Worm (Caenorhabditis elegans) whole organism, L4 larva: ENCODE results near the gene best-1.

ENCODE experiments used
- F10B5.3 ChIP-seq: sonication (generic microtip); optimal IDR thresholded peaks from 2 replicates; lab custom pipeline; 2016; ENCODE audit warnings: mild to moderate bottlenecking, missing genetic modification characterization, missing compliant biosample characterization
- F44E2.7 ChIP-seq: fragments of 200-800 bp; sonication (Bioruptor generic); IDR thresholded peaks from 2 replicates; pipeline ENCODE4 v2.1.2; 2022; ENCODE audit warnings: missing genetic modification characterization, missing compliant biosample characterization
- T20F7.1 ChIP-seq: fragments of 200-800 bp; sonication (Bioruptor generic); optimal IDR thresholded peaks from 2 replicates; lab custom pipeline; 2018; ENCODE audit warnings: mild to moderate bottlenecking, missing genetic modification characterization, missing compliant biosample characterization
- Y48G9A.11 ChIP-seq: fragments of 200-800 bp; sonication (Bioruptor generic); IDR thresholded peaks from 2 replicates; pipeline ENCODE4 v1.3.6; 2022; ENCODE audit warnings: missing genetic modification reagents, missing genetic modification characterization, missing compliant biosample characterization
- Y5F2A.4 ChIP-seq: fragments of 200-800 bp; sonication (Bioruptor generic); optimal IDR thresholded peaks from 2 replicates; lab custom pipeline; 2018; ENCODE audit warnings: mild to moderate bottlenecking, missing genetic modification characterization, missing compliant biosample characterization
- ZK546.5 ChIP-seq, 2 experiments: sonication (generic microtip); optimal IDR thresholded peaks; 2 replicates each; lab custom pipeline; 2017; ENCODE audit warnings: missing biosample characterization in 2 of 2, missing genetic modification characterization in 2 of 2
- ama-1 ChIP-seq: fragments of 150-350 bp; optimal IDR thresholded peaks from 2 replicates; lab custom pipeline; 2014; ENCODE audit warnings: inconsistent platforms, mixed read lengths
- cey-2 ChIP-seq: sonication (generic microtip); optimal IDR thresholded peaks from 3 replicates; lab custom pipeline; 2017; ENCODE audit warnings: missing genetic modification characterization, mild to moderate bottlenecking, missing compliant biosample characterization, antibody characterized with exemption, borderline replicate concordance; ENCODE audit not compliant: insufficient read depth
- daf-16 ChIP-seq, 3 experiments: sonication (generic microtip); optimal IDR thresholded peaks; 2 replicates each; lab custom pipeline; 2016 to 2017; ENCODE audit warnings: missing genetic modification characterization in 3 of 3, missing genetic modification reagents in 3 of 3, mild to moderate bottlenecking in 2 of 3, missing compliant biosample characterization in 2 of 3, missing biosample characterization in 1 of 3, moderate library complexity in 1 of 3
- daf-8 ChIP-seq: fragments of 200-800 bp; sonication (Bioruptor generic); IDR thresholded peaks from 2 replicates; pipeline ENCODE4 v1.3.6; 2022; ENCODE audit warnings: missing genetic modification characterization, missing compliant biosample characterization
- dmd-8 ChIP-seq: fragments of 200-800 bp; sonication (Bioruptor generic); IDR thresholded peaks from 2 replicates; pipeline ENCODE4 v1.3.6; 2022; ENCODE audit warnings: missing genetic modification characterization, missing compliant biosample characterization
- dpl-1 ChIP-seq: fragments of 150-350 bp; optimal IDR thresholded peaks from 2 replicates; lab custom pipeline; 2014; ENCODE audit warnings: missing biosample characterization, missing genetic modification reagents, missing genetic modification characterization
- dve-1 ChIP-seq: sonication (generic microtip); optimal IDR thresholded peaks from 2 replicates; lab custom pipeline; 2017; ENCODE audit warnings: antibody characterized with exemption, mild to moderate bottlenecking, missing genetic modification characterization, missing compliant biosample characterization; ENCODE audit not compliant: insufficient read depth
- egl-27 ChIP-seq: sonication (generic microtip); optimal IDR thresholded peaks from 3 replicates; lab custom pipeline; 2017; ENCODE audit warnings: missing biosample characterization, missing genetic modification reagents, missing genetic modification characterization
- gei-8 ChIP-seq: fragments of 200-800 bp; sonication (Bioruptor generic); optimal IDR thresholded peaks from 2 replicates; lab custom pipeline; 2018; ENCODE audit warnings: mild to moderate bottlenecking, missing genetic modification characterization, missing compliant biosample characterization
- hlh-30 ChIP-seq: sonication (generic microtip); optimal IDR thresholded peaks from 2 replicates; lab custom pipeline; 2017; ENCODE audit warnings: antibody characterized with exemption, mild to moderate bottlenecking, missing genetic modification characterization, missing compliant biosample characterization; ENCODE audit not compliant: insufficient read depth
- hmg-1.1 ChIP-seq: fragments of 200-800 bp; sonication (Bioruptor generic); IDR thresholded peaks from 2 replicates; pipeline ENCODE4 v1.3.6; 2022; ENCODE audit warnings: missing genetic modification reagents, missing genetic modification characterization, missing compliant biosample characterization
- lin-13 ChIP-seq: fragments of 150-350 bp; optimal IDR thresholded peaks from 2 replicates; lab custom pipeline; 2014; ENCODE audit warnings: missing biosample characterization, missing genetic modification reagents, missing genetic modification characterization
- lin-38 ChIP-seq: fragments of 200-800 bp; sonication (Bioruptor generic); IDR thresholded peaks from 2 replicates; pipeline ENCODE4 v1.3.6; 2022; ENCODE audit warnings: missing genetic modification reagents, missing genetic modification characterization, missing compliant biosample characterization
- lir-3 ChIP-seq: sonication (generic microtip); optimal IDR thresholded peaks from 2 replicates; lab custom pipeline; 2016; ENCODE audit warnings: mild to moderate bottlenecking, missing genetic modification characterization, missing compliant biosample characterization
- lsy-2 ChIP-seq, 2 experiments: fragments of 150-350 bp in 1 of 2; sonication (generic microtip) in 1 of 2; optimal IDR thresholded peaks; 2 replicates each; lab custom pipeline; 2014 to 2017; ENCODE audit warnings: missing biosample characterization in 2 of 2, missing genetic modification characterization in 2 of 2
- mdl-1 ChIP-seq, 2 experiments: fragments of 150-350 bp in 1 of 2; sonication (generic microtip) in 1 of 2; optimal IDR thresholded peaks; 2 replicates each; lab custom pipeline; 2014 to 2017; ENCODE audit warnings: missing biosample characterization in 2 of 2, missing genetic modification characterization in 2 of 2
- mep-1 ChIP-seq: fragments of 150-350 bp; sonication (generic microtip); optimal IDR thresholded peaks from 3 replicates; lab custom pipeline; 2014; ENCODE audit warnings: missing biosample characterization, missing genetic modification characterization
- mes-2 ChIP-seq: sonication (generic microtip); optimal IDR thresholded peaks from 2 replicates; lab custom pipeline; 2016; ENCODE audit warnings: missing genotype, mild to moderate bottlenecking, missing genetic modification characterization, missing compliant biosample characterization; ENCODE audit not compliant: poor library complexity, severe bottlenecking
- mxl-2 ChIP-seq: fragments of 200-800 bp; sonication (Bioruptor generic); conservative IDR thresholded peaks from 2 replicates; pipeline ENCODE4 v1.3.6; 2022; ENCODE audit warnings: missing genetic modification reagents, missing genetic modification characterization, missing compliant biosample characterization
- mxl-3 ChIP-seq: fragments of 200-800 bp; sonication (Bioruptor generic); optimal IDR thresholded peaks from 2 replicates; lab custom pipeline; 2018; ENCODE audit warnings: mild to moderate bottlenecking, missing genetic modification characterization, missing compliant biosample characterization
- nhr-10 ChIP-seq: fragments of 150-350 bp; optimal IDR thresholded peaks from 2 replicates; lab custom pipeline; 2014; ENCODE audit warnings: missing biosample characterization, missing genetic modification characterization
- nhr-11 ChIP-seq: fragments of 150-350 bp; optimal IDR thresholded peaks from 2 replicates; lab custom pipeline; 2014; ENCODE audit warnings: missing biosample characterization, missing genetic modification characterization
- nhr-111 ChIP-seq: fragments of 200-800 bp; sonication (Bioruptor generic); optimal IDR thresholded peaks from 2 replicates; lab custom pipeline; 2018; ENCODE audit warnings: mild to moderate bottlenecking, missing genetic modification characterization, missing compliant biosample characterization
- nhr-25 ChIP-seq: sonication (generic microtip); optimal IDR thresholded peaks from 2 replicates; lab custom pipeline; 2017; ENCODE audit warnings: missing genetic modification characterization, mild to moderate bottlenecking, missing compliant biosample characterization, antibody characterized with exemption, moderate library complexity, borderline replicate concordance; ENCODE audit not compliant: insufficient read depth
- nhr-28 ChIP-seq: fragments of 150-350 bp; optimal IDR thresholded peaks from 2 replicates; lab custom pipeline; 2014; ENCODE audit warnings: missing biosample characterization, missing genetic modification characterization
- nhr-41 ChIP-seq: fragments of 200-800 bp; sonication (Bioruptor generic); IDR thresholded peaks from 2 replicates; pipeline ENCODE4 v1.3.6; 2022; ENCODE audit warnings: missing genetic modification reagents, missing genetic modification characterization, missing compliant biosample characterization
- nhr-42 ChIP-seq: fragments of 200-800 bp; sonication (Bioruptor generic); IDR thresholded peaks from 2 replicates; pipeline ENCODE4 v1.3.6; 2022; ENCODE audit warnings: missing genetic modification characterization, missing compliant biosample characterization
- nhr-6 ChIP-seq: fragments of 150-350 bp; optimal IDR thresholded peaks from 2 replicates; lab custom pipeline; 2014; ENCODE audit warnings: missing biosample characterization, missing genetic modification characterization
- nhr-77 ChIP-seq: fragments of 150-350 bp; optimal IDR thresholded peaks from 2 replicates; lab custom pipeline; 2014; ENCODE audit warnings: missing biosample characterization, missing genetic modification characterization
- pha-4 ChIP-seq, 2 experiments: fragments of 150-350 bp in 1 of 2; fragments of 200-800 bp in 1 of 2; sonication (Bioruptor generic) in 1 of 2; IDR thresholded peaks in 1 of 2; optimal IDR thresholded peaks in 1 of 2; 2 replicates each; pipeline versions ENCODE4 v1.3.6 to Lab custom; 2014 to 2022; ENCODE audit warnings: missing genetic modification characterization in 2 of 2, missing genetic modification reagents in 2 of 2, missing biosample characterization in 1 of 2, missing compliant biosample characterization in 1 of 2
- php-3 ChIP-seq: fragments of 200-800 bp; sonication (Bioruptor generic); IDR thresholded peaks from 2 replicates; pipeline ENCODE4 v1.3.6; 2022; ENCODE audit warnings: missing genetic modification reagents, missing genetic modification characterization, missing compliant biosample characterization
- rbr-2 ChIP-seq: sonication (generic microtip); optimal IDR thresholded peaks from 2 replicates; lab custom pipeline; 2016; ENCODE audit warnings: missing genotype, missing genetic modification characterization, missing compliant biosample characterization
- snpc-4 ChIP-seq: fragments of 150-350 bp; optimal IDR thresholded peaks from 2 replicates; lab custom pipeline; 2014; ENCODE audit warnings: missing biosample characterization, missing genetic modification characterization
- spr-1 ChIP-seq: sonication (generic microtip); optimal IDR thresholded peaks from 2 replicates; lab custom pipeline; 2016; ENCODE audit warnings: mild to moderate bottlenecking, missing genetic modification characterization, missing compliant biosample characterization
- tra-1 ChIP-seq: fragments of 200-800 bp; sonication (Bioruptor generic); IDR thresholded peaks from 2 replicates; pipeline ENCODE4 v1.3.6; 2022; ENCODE audit warnings: missing genetic modification reagents, missing genetic modification characterization, missing compliant biosample characterization
- unc-130 ChIP-seq: sonication (generic microtip); optimal IDR thresholded peaks from 2 replicates; lab custom pipeline; 2016; ENCODE audit warnings: missing genetic modification reagents, missing genetic modification characterization, missing compliant biosample characterization
- zag-1 ChIP-seq: fragments of 150-350 bp; optimal IDR thresholded peaks from 2 replicates; lab custom pipeline; 2014; ENCODE audit warnings: missing biosample characterization, missing genetic modification characterization
- zfp-3 ChIP-seq: fragments of 200-800 bp; sonication (Bioruptor generic); conservative IDR thresholded peaks from 2 replicates; pipeline ENCODE4 v1.3.6; 2022; ENCODE audit warnings: missing genetic modification reagents, missing genetic modification characterization, missing compliant biosample characterization
- ztf-7 ChIP-seq: fragments of 150-350 bp; optimal IDR thresholded peaks from 2 replicates; lab custom pipeline; 2014; ENCODE audit warnings: missing biosample characterization, missing genetic modification characterization

Gene best-1

ce11 chrIV:13095462-13095861 lies 14.1 kb downstream of the best-1 start, which contains the start of gene rfc-3:
TSS of gene rfc-3 (plus strand) at chrIV:13095762.
- TF ChIP-seq lin-38 (GFP tag; lab: Robert Waterston, UW) (0 out of 2 replicates have a peak, but pooled peaks have one; percentile 15), gei-8 (GFP tag; lab: Kevin White, UChicago) (no peak)

ce11 chrIV:13093677-13094076 lies 15.9 kb downstream of the best-1 start, which contains the start of the genes prcc-1 and C39E9.12:
TSS of gene prcc-1 (minus strand) at chrIV:13093795.
TSS of gene C39E9.12 (plus strand) at chrIV:13094007.
- TF ChIP-seq nhr-10 (tag; lab: Kevin White, UChicago) (no peak), lin-38 (GFP tag; lab: Robert Waterston, UW) (peak; percentile 94), dve-1 (tag; lab: Kevin White, UChicago) (peak; percentile 53), nhr-77 (peak; percentile 19), F44E2.7 (GFP tag; lab: Robert Waterston, UW) (no peak), hmg-1.1 (GFP tag; lab: Robert Waterston, UW) (no peak), lir-3 (no peak), nhr-42 (GFP tag; lab: Robert Waterston, UW) (no peak), nhr-11 (tag; lab: Kevin White, UChicago) (peak; percentile 68), dmd-8 (GFP tag; lab: Robert Waterston, UW) (no peak), mxl-3 (GFP tag; lab: Kevin White, UChicago) (no peak), cey-2 (tag; lab: Kevin White, UChicago) (no peak), snpc-4 (tag; lab: Kevin White, UChicago) (no peak), lin-13 (GFP tag; lab: Kevin White, UChicago) (no peak), mep-1 (no peak), daf-16 (GFP tag; optimal IDR thresholded peaks at IDR 0.05; lab: Kevin White, UChicago) (no peak), daf-16 (tag; optimal IDR thresholded peaks at IDR 0.05; lab: Kevin White, UChicago) (peak; percentile 70), unc-130 (GFP tag; lab: Kevin White, UChicago) (peak; percentile 80), F10B5.3 (tag; lab: Kevin White, UChicago) (no peak), mes-2 (peak; percentile 82), ama-1 (lab: Kevin White, UChicago) (peak; percentile 4), Y5F2A.4 (GFP tag; lab: Kevin White, UChicago) (no peak), mdl-1 (tag; optimal IDR thresholded peaks at IDR 0.05; lab: Kevin White, UChicago) (no peak), Y48G9A.11 (GFP tag; lab: Robert Waterston, UW) (no peak), nhr-41 (GFP tag; lab: Robert Waterston, UW) (no peak), php-3 (no peak), spr-1 (no peak), pha-4 (GFP tag; IDR thresholded peaks at IDR 0.05; lab: Robert Waterston, UW) (no peak), pha-4 (tag; optimal IDR thresholded peaks at IDR 0.05; lab: Kevin White, UChicago) (peak; percentile 25), zfp-3 (GFP tag; lab: Robert Waterston, UW) (no peak), nhr-28 (tag; lab: Kevin White, UChicago) (peak; percentile 60), nhr-6 (peak; percentile 76), ZK546.5 (tag; optimal IDR thresholded peaks at IDR 0.05; lab: Kevin White, UChicago) (no peak), tra-1 (no peak), egl-27 (tag; lab: Kevin White, UChicago) (no peak), ztf-7 (tag; lab: Kevin White, UChicago) (no peak), T20F7.1 (no peak), nhr-111 (GFP tag; lab: Kevin White, UChicago) (no peak), dpl-1 (GFP tag; lab: Kevin White, UChicago) (peak; percentile 90), rbr-2 (tag; lab: Kevin White, UChicago) (peak; percentile 10), nhr-25 (no peak), zag-1 (no peak), hlh-30 (tag; lab: Kevin White, UChicago) (peak; percentile 53), daf-8 (no peak), mxl-2 (GFP tag; lab: Robert Waterston, UW) (no peak), lsy-2 (tag; optimal IDR thresholded peaks at IDR 0.05; lab: Kevin White, UChicago) (peak in 1 of 2 experiments; percentile 88)
- TF ChIP-seq, all 104 proteins: peak for 15
